Fruit fly (Drosophila melanogaster) whole organism, embryonic: ENCODE measurements around the gene Ptpmeg2.

Experiments
- Awh ChIP-seq: fragments of 200-800 bp; sonication (Bioruptor generic); IDR thresholded peaks from 2 replicates; pipeline ENCODE4, ENCODE4 v1.3.6; 2022; ENCODE audit warnings: missing biosample characterization, missing genetic modification characterization
- C15 ChIP-seq: fragments of 200-800 bp; sonication (Bioruptor generic); IDR thresholded peaks from 3 replicates; pipeline ENCODE4 v1.3.6; 2022; ENCODE audit warnings: missing biosample characterization, missing genetic modification characterization
- CG1024 ChIP-seq: fragments of 200-800 bp; sonication (Bioruptor generic); IDR thresholded peaks from 2 replicates; pipeline ENCODE4 v1.3.6; 2022; ENCODE audit warnings: missing biosample characterization, missing genetic modification characterization
- CG10543 ChIP-seq: fragments of 200-800 bp; sonication (Bioruptor generic); optimal IDR thresholded peaks from 3 replicates; lab custom pipeline; 2017; ENCODE audit warnings: missing biosample characterization, mild to moderate bottlenecking, missing genetic modification characterization, moderate library complexity
- CG11723 ChIP-seq: fragments of 200-800 bp; sonication (Bioruptor generic); optimal IDR thresholded peaks from 2 replicates; lab custom pipeline; 2017; ENCODE audit warnings: missing biosample characterization, mild to moderate bottlenecking, missing genetic modification characterization
- CG12391 ChIP-seq: fragments of 200-800 bp; sonication (Bioruptor generic); optimal IDR thresholded peaks from 3 replicates; lab custom pipeline; 2018; ENCODE audit warnings: missing biosample characterization, mild to moderate bottlenecking, missing genetic modification characterization, moderate library complexity
- CG14667 ChIP-seq: fragments of 200-800 bp; sonication (Bioruptor generic); IDR thresholded peaks from 2 replicates; pipeline ENCODE4 v1.3.6; 2022; ENCODE audit warnings: missing biosample characterization, missing genetic modification characterization
- CG18476 ChIP-seq: fragments of 200-800 bp; sonication (Bioruptor generic); optimal IDR thresholded peaks from 2 replicates; lab custom pipeline; 2016; ENCODE audit warnings: missing biosample characterization, mild to moderate bottlenecking, missing genetic modification characterization
- CG31441 ChIP-seq: fragments of 200-800 bp; sonication (Bioruptor generic); IDR thresholded peaks from 2 replicates; pipeline ENCODE4 v1.3.6; 2022; ENCODE audit warnings: missing biosample characterization, missing genetic modification characterization
- CG33557 ChIP-seq: fragments of 200-800 bp; sonication (Bioruptor generic); optimal IDR thresholded peaks from 2 replicates; lab custom pipeline; 2019; ENCODE audit warnings: missing biosample characterization, mild to moderate bottlenecking, missing genetic modification characterization, moderate library complexity
- CG4730 ChIP-seq: fragments of 200-800 bp; sonication (Bioruptor generic); IDR thresholded peaks from 2 replicates; pipeline ENCODE4 v1.3.6; 2022; ENCODE audit warnings: missing biosample characterization, missing genetic modification characterization
- CG5180 ChIP-seq: fragments of 200-800 bp; sonication (Bioruptor generic); optimal IDR thresholded peaks from 3 replicates; lab custom pipeline; 2017; ENCODE audit warnings: missing biosample characterization, missing genetic modification characterization, mild to moderate bottlenecking, moderate library complexity, missing genetic modification reagents
- CG6765 ChIP-seq: fragments of 200-800 bp; sonication (Bioruptor generic); optimal IDR thresholded peaks from 3 replicates; lab custom pipeline; 2017; ENCODE audit warnings: missing biosample characterization, mild to moderate bottlenecking, missing genetic modification characterization
- CG7357 ChIP-seq: fragments of 200-800 bp; sonication (Bioruptor generic); IDR thresholded peaks from 3 replicates; pipeline ENCODE4 v1.3.6; 2022; ENCODE audit warnings: missing biosample characterization, missing genetic modification characterization
- CG9727 ChIP-seq: fragments of 200-800 bp; sonication (Bioruptor generic); optimal IDR thresholded peaks from 3 replicates; lab custom pipeline; 2017; ENCODE audit warnings: missing biosample characterization, mild to moderate bottlenecking, missing genetic modification characterization
- CHES-1-like ChIP-seq: fragments of 200-800 bp; sonication (Bioruptor generic); optimal IDR thresholded peaks from 2 replicates; lab custom pipeline; 2016; ENCODE audit warnings: missing biosample characterization, missing genetic modification characterization
- E2f2 ChIP-seq: fragments of 200-800 bp; sonication (Bioruptor generic); IDR thresholded peaks from 2 replicates; pipeline ENCODE4 v1.3.6; 2022; ENCODE audit warnings: missing biosample characterization, missing genetic modification characterization
- ERR ChIP-seq: fragments of 200-800 bp; sonication (Bioruptor generic); optimal IDR thresholded peaks from 2 replicates; lab custom pipeline; 2016; ENCODE audit warnings: missing biosample characterization, missing genetic modification characterization
- HLH4C ChIP-seq: fragments of 200-800 bp; sonication (Bioruptor generic); IDR thresholded peaks from 3 replicates; pipeline ENCODE4 v1.3.6; 2022; ENCODE audit warnings: missing biosample characterization, missing genetic modification characterization; ENCODE audit not compliant: partially characterized antibody
- HmgD ChIP-seq: fragments of 200-800 bp; sonication (Bioruptor generic); optimal IDR thresholded peaks from 3 replicates; lab custom pipeline; 2016; ENCODE audit warnings: missing biosample characterization, missing genetic modification characterization
- MESR4 ChIP-seq: fragments of 200-800 bp; sonication (Bioruptor generic); optimal IDR thresholded peaks from 2 replicates; lab custom pipeline; 2018; ENCODE audit warnings: missing biosample characterization, mild to moderate bottlenecking, missing genetic modification characterization, moderate library complexity
- Mes4 ChIP-seq: fragments of 200-800 bp; sonication (Bioruptor generic); optimal IDR thresholded peaks from 2 replicates; lab custom pipeline; 2016; ENCODE audit warnings: missing biosample characterization, missing genetic modification characterization
- NC2β ChIP-seq: fragments of 200-800 bp; sonication (Bioruptor generic); optimal IDR thresholded peaks from 2 replicates; lab custom pipeline; 2016; ENCODE audit warnings: missing biosample characterization, missing genetic modification characterization
- NfI ChIP-seq: fragments of 200-800 bp; sonication (Bioruptor generic); optimal IDR thresholded peaks from 3 replicates; lab custom pipeline; 2018; ENCODE audit warnings: missing biosample characterization, mild to moderate bottlenecking, missing genetic modification characterization, moderate library complexity
- PHDP ChIP-seq: fragments of 200-800 bp; sonication (Bioruptor generic); optimal IDR thresholded peaks from 3 replicates; lab custom pipeline; 2018; ENCODE audit warnings: missing biosample characterization, mild to moderate bottlenecking, missing genetic modification characterization, moderate library complexity
- Tbp ChIP-seq: fragments of >200 bp; optimal IDR thresholded peaks from 2 replicates; lab custom pipeline; 2018; ENCODE audit warnings: missing biosample characterization, missing genetic modification characterization
- abd-A ChIP-seq: fragments of 200-800 bp; sonication (Bioruptor generic); optimal IDR thresholded peaks from 3 replicates; lab custom pipeline; 2019; ENCODE audit warnings: missing biosample characterization, mild to moderate bottlenecking, missing genetic modification characterization, moderate library complexity
- al ChIP-seq: fragments of 200-800 bp; sonication (Bioruptor generic); IDR thresholded peaks from 2 replicates; pipeline ENCODE4 v1.3.6; 2022; ENCODE audit warnings: missing biosample characterization, missing genetic modification characterization
- ato ChIP-seq: fragments of 200-800 bp; sonication (Bioruptor generic); IDR thresholded peaks from 2 replicates; pipeline ENCODE4 v1.3.6; 2022; ENCODE audit warnings: missing biosample characterization, missing genetic modification characterization; ENCODE audit not compliant: partially characterized antibody
- bowl ChIP-seq: fragments of 200-800 bp; sonication (Bioruptor generic); IDR thresholded peaks from 2 replicates; pipeline ENCODE4 v1.3.6; 2022; ENCODE audit warnings: missing biosample characterization, missing genetic modification characterization
- cas ChIP-seq: fragments of 200-800 bp; sonication (Bioruptor generic); IDR thresholded peaks from 2 replicates; pipeline ENCODE4 v1.3.6; 2022; ENCODE audit warnings: missing biosample characterization, missing genetic modification characterization
- cg ChIP-seq: fragments of 200-800 bp; sonication (Bioruptor generic); optimal IDR thresholded peaks from 3 replicates; lab custom pipeline; 2019; ENCODE audit warnings: missing biosample characterization, mild to moderate bottlenecking, missing genetic modification characterization, moderate library complexity
- chif ChIP-seq, 2 experiments: fragments of 200-800 bp; sonication (Bioruptor generic); optimal IDR thresholded peaks; 3 replicates each; lab custom pipeline; 2016; ENCODE audit warnings: missing biosample characterization in 2 of 2, missing genetic modification characterization in 2 of 2
- corto ChIP-seq: fragments of 200-800 bp; sonication (Bioruptor generic); optimal IDR thresholded peaks from 2 replicates; lab custom pipeline; 2016; ENCODE audit warnings: missing biosample characterization, mild to moderate bottlenecking, missing genetic modification characterization, moderate library complexity
- h ChIP-seq: fragments of >200 bp; optimal IDR thresholded peaks from 2 replicates; lab custom pipeline; 2017
- kay ChIP-seq: fragments of 200-800 bp; sonication (Bioruptor generic); optimal IDR thresholded peaks from 2 replicates; lab custom pipeline; 2016; ENCODE audit warnings: missing biosample characterization, missing genetic modification characterization
- klu ChIP-seq: fragments of 200-800 bp; sonication (Bioruptor generic); IDR thresholded peaks from 2 replicates; pipeline ENCODE4 v1.3.6; 2022; ENCODE audit warnings: missing biosample characterization, missing genetic modification characterization
- lab ChIP-seq: fragments of 200-800 bp; sonication (Bioruptor generic); optimal IDR thresholded peaks from 3 replicates; lab custom pipeline; 2017; ENCODE audit warnings: missing biosample characterization, missing genetic modification characterization, mild to moderate bottlenecking, moderate library complexity, missing genetic modification reagents
- nerfin-1 ChIP-seq: fragments of 200-800 bp; sonication (Bioruptor generic); optimal IDR thresholded peaks from 3 replicates; lab custom pipeline; 2019; ENCODE audit warnings: missing biosample characterization, mild to moderate bottlenecking, missing genetic modification characterization, moderate library complexity
- pnt ChIP-seq: fragments of 200-800 bp; sonication (Bioruptor generic); optimal IDR thresholded peaks from 3 replicates; lab custom pipeline; 2016; ENCODE audit warnings: missing biosample characterization, missing genetic modification characterization
- prd ChIP-seq, 3 experiments: fragments of >200 bp in 2 of 3; fragments of 200-800 bp in 1 of 3; sonication (Bioruptor generic) in 1 of 3; optimal IDR thresholded peaks in 2 of 3; IDR thresholded peaks in 1 of 3; 2 replicates in 2 of 3; 3 replicates in 1 of 3; pipeline versions ENCODE4 v1.3.6 to Lab custom; 2017 to 2022; ENCODE audit warnings: missing biosample characterization in 1 of 3, missing genetic modification characterization in 1 of 3
- row ChIP-seq: fragments of 200-800 bp; sonication (Bioruptor generic); IDR thresholded peaks from 3 replicates; pipeline ENCODE4 v1.3.6; 2022; ENCODE audit warnings: missing biosample characterization, missing genetic modification characterization
- sd ChIP-seq: fragments of 200-800 bp; sonication (Bioruptor generic); optimal IDR thresholded peaks from 3 replicates; lab custom pipeline; 2018; ENCODE audit warnings: missing biosample characterization, mild to moderate bottlenecking, missing genetic modification characterization, moderate library complexity
- shn ChIP-seq: fragments of 200-800 bp; sonication (Bioruptor generic); optimal IDR thresholded peaks from 3 replicates; lab custom pipeline; 2016; ENCODE audit warnings: missing biosample characterization, missing genetic modification characterization
- sisA ChIP-seq: fragments of 200-800 bp; sonication (Bioruptor generic); IDR thresholded peaks from 2 replicates; pipeline ENCODE4 v1.3.6; 2022; ENCODE audit warnings: missing biosample characterization, missing genetic modification characterization
- stc ChIP-seq: fragments of 200-800 bp; sonication (Bioruptor generic); IDR thresholded peaks from 2 replicates; pipeline ENCODE4 v1.3.6; 2022; ENCODE audit warnings: missing biosample characterization, missing genetic modification characterization
- sug ChIP-seq: fragments of 200-800 bp; optimal IDR thresholded peaks from 2 replicates; lab custom pipeline; 2019; ENCODE audit warnings: missing biosample characterization, mild to moderate bottlenecking, missing genetic modification characterization, moderate library complexity
- tna ChIP-seq: fragments of 200-800 bp; sonication (Bioruptor generic); IDR thresholded peaks from 2 replicates; pipeline ENCODE4 v1.3.6; 2022; ENCODE audit warnings: missing biosample characterization, missing genetic modification characterization; ENCODE audit not compliant: partially characterized antibody
- toy ChIP-seq: fragments of 200-800 bp; sonication (Bioruptor generic); IDR thresholded peaks from 2 replicates; pipeline ENCODE4 v1.3.6; 2022; ENCODE audit warnings: missing biosample characterization, missing genetic modification characterization
- wek ChIP-seq: fragments of 200-800 bp; sonication (Bioruptor generic); optimal IDR thresholded peaks from 3 replicates; lab custom pipeline; 2018; ENCODE audit warnings: missing biosample characterization, mild to moderate bottlenecking, missing genetic modification characterization, moderate library complexity

Ptpmeg2 gene

DNA sequence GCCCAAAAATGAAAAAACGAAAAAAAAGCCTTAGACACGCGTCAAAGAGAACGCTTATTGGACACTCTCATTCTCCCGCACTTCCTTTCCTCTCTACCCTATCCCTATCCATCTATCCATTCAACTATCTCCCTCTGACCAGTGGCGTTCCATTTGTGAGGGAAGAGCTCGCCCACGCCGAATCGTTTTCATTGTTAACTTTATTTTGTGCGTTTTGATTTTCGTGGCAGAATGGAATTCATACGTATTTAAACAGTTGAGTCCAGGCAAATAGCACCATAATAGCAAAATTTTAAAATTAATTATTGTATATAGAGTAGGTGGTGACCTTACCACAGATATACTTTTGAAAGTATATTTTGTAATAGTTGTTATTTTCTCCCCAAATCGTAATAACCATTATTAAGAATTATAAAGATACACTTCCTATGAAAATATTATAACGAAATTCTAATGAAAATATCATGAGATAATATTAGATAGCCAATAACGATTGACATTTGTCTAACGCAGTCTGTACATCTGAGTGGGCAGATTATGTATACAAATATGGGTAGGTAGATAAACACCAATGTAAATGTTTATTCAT, 17.7 kb downstream of the Ptpmeg2 start (continued):
- no peak for TF ChIP-seq wek (GFP tag; lab: Kevin White, UChicago)
- TF ChIP-seq CG9727 (GFP tag; lab: Kevin White, UChicago): peak; percentile 66
- TF ChIP-seq prd (optimal IDR thresholded peaks at IDR 0.05; lab: Kevin White, UChicago): no peak
- TF ChIP-seq prd (GFP tag; IDR thresholded peaks at IDR 0.05; lab: Robert Waterston, UW): peak; percentile 52; the same call in 2 of the 3 replicates
- TF ChIP-seq Tbp (GFP tag; lab: Kevin White, UChicago): no peak
- no peak for TF ChIP-seq ato (GFP tag; lab: Robert Waterston, UW)
- 0 out of 2 replicates have a peak, but pooled peaks have one; percentile 29 for TF ChIP-seq CG1024 (GFP tag; lab: Robert Waterston, UW)
- no peak for TF ChIP-seq CG11723 (GFP tag; lab: Kevin White, UChicago)
- TF ChIP-seq HLH4C: no peak; the same call in 2 of the 3 replicates
- TF ChIP-seq NC2β: no peak
- no peak for TF ChIP-seq cas
- TF ChIP-seq tna (GFP tag; lab: Robert Waterston, UW): no peak
- TF ChIP-seq Awh (GFP tag; lab: Robert Waterston, UW): peak; percentile 20; the same call in 1 of the 2 replicates
- peak; percentile 77 for TF ChIP-seq al (GFP tag; lab: Robert Waterston, UW)
- peak; percentile 96 for TF ChIP-seq sd (tag; lab: Kevin White, UChicago)
- peak; percentile 20 for TF ChIP-seq CG18476 (GFP tag; lab: Kevin White, UChicago)
- peak; percentile 68 for TF ChIP-seq CG31441 (GFP tag; lab: Robert Waterston, UW)
- TF ChIP-seq chif (GFP tag; optimal IDR thresholded peaks at IDR 0.05; lab: Kevin White, UChicago): no peak
- TF ChIP-seq sug: peak; percentile 46
- TF ChIP-seq lab (GFP tag; lab: Kevin White, UChicago): peak; percentile 87
- TF ChIP-seq nerfin-1 (tag; lab: Kevin White, UChicago): peak; percentile 21
- no peak for TF ChIP-seq ERR
- TF ChIP-seq HmgD (GFP tag; lab: Kevin White, UChicago): no peak
- TF ChIP-seq NfI (GFP tag; lab: Kevin White, UChicago): peak; percentile 73
- TF ChIP-seq CHES-1-like (GFP tag; lab: Kevin White, UChicago): no peak
- no peak for TF ChIP-seq Mes4 (GFP tag; lab: Kevin White, UChicago)
- peak; percentile 73 for TF ChIP-seq row (GFP tag; lab: Robert Waterston, UW)
- TF ChIP-seq cg: no peak
- peak; percentile 88 for TF ChIP-seq PHDP (tag; lab: Kevin White, UChicago)
- TF ChIP-seq shn (GFP tag; lab: Kevin White, UChicago): no peak
- peak; percentile 51 for TF ChIP-seq E2f2 (GFP tag; lab: Robert Waterston, UW)
- peak; percentile 61 for TF ChIP-seq klu (GFP tag; lab: Robert Waterston, UW)
- peak; percentile 16 for TF ChIP-seq kay
- TF ChIP-seq abd-A (tag; lab: Kevin White, UChicago): peak; percentile 2
- TF ChIP-seq CG5180 (GFP tag; lab: Kevin White, UChicago): peak; percentile 19
- TF ChIP-seq MESR4 (GFP tag; lab: Kevin White, UChicago): no peak
- TF ChIP-seq pnt (GFP tag; lab: Kevin White, UChicago): no peak
- no peak for TF ChIP-seq CG4730
- TF ChIP-seq sisA (GFP tag; lab: Robert Waterston, UW): no peak
- peak; percentile 25 for TF ChIP-seq CG10543
- TF ChIP-seq toy (GFP tag; lab: Robert Waterston, UW): no peak
- no peak for TF ChIP-seq corto (GFP tag; lab: Kevin White, UChicago)
- 0 out of 3 replicates have a peak, but pooled peaks have one; percentile 32 for TF ChIP-seq CG7357
- no peak for TF ChIP-seq C15
- peak; percentile 53; the same call in 1 of the 2 replicates for TF ChIP-seq stc (GFP tag; lab: Robert Waterston, UW)
- no peak for TF ChIP-seq bowl
- peak; percentile 29; the same call in 1 of the 2 replicates for TF ChIP-seq CG14667 (GFP tag; lab: Robert Waterston, UW)
- no peak for TF ChIP-seq CG33557 (GFP tag; lab: Kevin White, UChicago)
- peak; percentile 72 for TF ChIP-seq CG12391 (tag; lab: Kevin White, UChicago)
- TF ChIP-seq h: no peak
- peak; percentile 69 for TF ChIP-seq CG6765
